Fruit fly (Drosophila melanogaster) whole organism, embryonic: ENCODE data around the gene CG46310.

Source experiments
- Antp ChIP-seq: fragments of 200-800 bp; sonication (Bioruptor generic); optimal IDR thresholded peaks from 3 replicates; lab custom pipeline; 2016; ENCODE audit warnings: missing biosample characterization, missing genetic modification characterization
- CG10147 ChIP-seq: fragments of 200-800 bp; sonication (Bioruptor generic); optimal IDR thresholded peaks from 2 replicates; lab custom pipeline; 2019; ENCODE audit warnings: missing biosample characterization, mild to moderate bottlenecking, missing genetic modification characterization, moderate library complexity
- CG1024 ChIP-seq: fragments of 200-800 bp; sonication (Bioruptor generic); IDR thresholded peaks from 2 replicates; pipeline ENCODE4 v1.3.6; 2022; ENCODE audit warnings: missing biosample characterization, missing genetic modification characterization
- CG10959 ChIP-seq: fragments of 200-800 bp; sonication (Bioruptor generic); IDR thresholded peaks from 2 replicates; pipeline ENCODE4 v1.3.6; 2022; ENCODE audit warnings: missing biosample characterization, missing genetic modification characterization
- CG11723 ChIP-seq: fragments of 200-800 bp; sonication (Bioruptor generic); optimal IDR thresholded peaks from 2 replicates; lab custom pipeline; 2017; ENCODE audit warnings: missing biosample characterization, mild to moderate bottlenecking, missing genetic modification characterization
- CG12299 ChIP-seq: fragments of 200-800 bp; sonication (Bioruptor generic); optimal IDR thresholded peaks from 2 replicates; lab custom pipeline; 2018; ENCODE audit warnings: missing biosample characterization, mild to moderate bottlenecking, missing genetic modification characterization
- CG12769 ChIP-seq: fragments of 200-800 bp; sonication (Bioruptor generic); optimal IDR thresholded peaks from 2 replicates; lab custom pipeline; 2019; ENCODE audit warnings: missing biosample characterization, mild to moderate bottlenecking, missing genetic modification characterization, moderate library complexity
- CG13624 ChIP-seq: fragments of 200-800 bp; sonication (Bioruptor generic); optimal IDR thresholded peaks from 2 replicates; lab custom pipeline; 2016; ENCODE audit warnings: missing biosample characterization, missing genetic modification characterization
- CG15269 ChIP-seq: fragments of 200-800 bp; sonication (Bioruptor generic); optimal IDR thresholded peaks from 2 replicates; lab custom pipeline; 2018; ENCODE audit warnings: missing biosample characterization, mild to moderate bottlenecking, missing genetic modification characterization, moderate library complexity
- CG15514 ChIP-seq: fragments of 200-800 bp; sonication (Bioruptor generic); optimal IDR thresholded peaks from 3 replicates; lab custom pipeline; 2017; ENCODE audit warnings: missing biosample characterization, missing genetic modification characterization, mild to moderate bottlenecking, moderate library complexity, missing genetic modification reagents
- CG1602 ChIP-seq: fragments of 200-800 bp; sonication (Bioruptor generic); optimal IDR thresholded peaks from 3 replicates; lab custom pipeline; 2016; ENCODE audit warnings: missing biosample characterization, missing genetic modification characterization
- CG17361 ChIP-seq: fragments of 200-800 bp; sonication (Bioruptor generic); IDR thresholded peaks from 3 replicates; pipeline ENCODE4 v1.3.6; 2022; ENCODE audit warnings: missing biosample characterization, missing genetic modification characterization
- CG1792 ChIP-seq: fragments of 200-800 bp; sonication (Bioruptor generic); optimal IDR thresholded peaks from 2 replicates; lab custom pipeline; 2016; ENCODE audit warnings: missing biosample characterization, missing genetic modification characterization
- CG2889 ChIP-seq: fragments of 200-800 bp; sonication (Bioruptor generic); IDR thresholded peaks from 3 replicates; pipeline ENCODE4 v1.3.6; 2022; ENCODE audit warnings: missing biosample characterization, missing genetic modification characterization
- CG30403 ChIP-seq: fragments of 200-800 bp; sonication (Bioruptor generic); optimal IDR thresholded peaks from 3 replicates; lab custom pipeline; 2016; ENCODE audit warnings: missing biosample characterization, missing genetic modification characterization
- CG30431 ChIP-seq: fragments of 200-800 bp; sonication (Bioruptor generic); optimal IDR thresholded peaks from 2 replicates; lab custom pipeline; 2017; ENCODE audit warnings: missing biosample characterization, missing genetic modification characterization
- CG34376 ChIP-seq: fragments of 200-800 bp; sonication (Bioruptor generic); optimal IDR thresholded peaks from 2 replicates; lab custom pipeline; 2018; ENCODE audit warnings: missing biosample characterization, mild to moderate bottlenecking, missing genetic modification characterization
- CG4328 ChIP-seq: fragments of 200-800 bp; sonication (Bioruptor generic); optimal IDR thresholded peaks from 3 replicates; lab custom pipeline; 2017; ENCODE audit warnings: missing biosample characterization, missing genetic modification reagents, missing genetic modification characterization
- CG4854 ChIP-seq: fragments of 200-800 bp; sonication (Bioruptor generic); optimal IDR thresholded peaks from 2 replicates; lab custom pipeline; 2016; ENCODE audit warnings: missing biosample characterization, missing genetic modification characterization, inconsistent platforms
- CG8478 ChIP-seq: fragments of >200 bp; optimal IDR thresholded peaks from 2 replicates; lab custom pipeline; 2018
- CG8944 ChIP-seq: fragments of 200-800 bp; sonication (Bioruptor generic); optimal IDR thresholded peaks from 3 replicates; lab custom pipeline; 2016; ENCODE audit warnings: missing biosample characterization, missing genetic modification characterization
- CG9215 ChIP-seq: fragments of 200-800 bp; sonication (Bioruptor generic); IDR thresholded peaks from 2 replicates; pipeline ENCODE4 v1.3.6; 2022; ENCODE audit warnings: missing biosample characterization, missing genetic modification characterization
- Dll ChIP-seq: fragments of 200-800 bp; sonication (Bioruptor generic); IDR thresholded peaks from 4 replicates; pipeline ENCODE4 v1.3.6; 2022; ENCODE audit warnings: missing biosample characterization, missing genetic modification characterization; ENCODE audit not compliant: partially characterized antibody
- Dp ChIP-seq: fragments of 200-800 bp; sonication (Bioruptor generic); optimal IDR thresholded peaks from 2 replicates; lab custom pipeline; 2018; ENCODE audit warnings: missing biosample characterization, mild to moderate bottlenecking, missing genetic modification characterization, moderate library complexity
- E2f1 ChIP-seq: fragments of 200-800 bp; sonication (Bioruptor generic); IDR thresholded peaks from 2 replicates; pipeline ENCODE4 v1.3.6; 2022; ENCODE audit warnings: missing biosample characterization, missing genetic modification characterization
- HLH3B ChIP-seq: fragments of 200-800 bp; sonication (Bioruptor generic); IDR thresholded peaks from 2 replicates; pipeline ENCODE4 v1.3.6; 2022; ENCODE audit warnings: missing biosample characterization, missing genetic modification characterization
- HLH4C ChIP-seq: fragments of 200-800 bp; sonication (Bioruptor generic); IDR thresholded peaks from 3 replicates; pipeline ENCODE4 v1.3.6; 2022; ENCODE audit warnings: missing biosample characterization, missing genetic modification characterization; ENCODE audit not compliant: partially characterized antibody
- Jarid2 ChIP-seq: fragments of 200-800 bp; sonication (Bioruptor generic); optimal IDR thresholded peaks from 3 replicates; lab custom pipeline; 2017; ENCODE audit warnings: mild to moderate bottlenecking, missing biosample characterization, missing genetic modification reagents, missing genetic modification characterization
- Lhr ChIP-seq: fragments of 200-800 bp; sonication (Bioruptor generic); optimal IDR thresholded peaks from 3 replicates; lab custom pipeline; 2017; ENCODE audit warnings: mild to moderate bottlenecking, missing biosample characterization, missing genetic modification reagents, missing genetic modification characterization
- Max ChIP-seq: fragments of 200-800 bp; sonication (Bioruptor generic); optimal IDR thresholded peaks from 2 replicates; lab custom pipeline; 2016; ENCODE audit warnings: missing biosample characterization, mild to moderate bottlenecking, missing genetic modification characterization
- NfI ChIP-seq: fragments of 200-800 bp; sonication (Bioruptor generic); optimal IDR thresholded peaks from 3 replicates; lab custom pipeline; 2018; ENCODE audit warnings: missing biosample characterization, mild to moderate bottlenecking, missing genetic modification characterization, moderate library complexity
- Oli ChIP-seq: fragments of 200-800 bp; sonication (Bioruptor generic); optimal IDR thresholded peaks from 2 replicates; lab custom pipeline; 2018; ENCODE audit warnings: missing biosample characterization, mild to moderate bottlenecking, missing genetic modification characterization, moderate library complexity
- Ptx1 ChIP-seq: fragments of 200-800 bp; sonication (Bioruptor generic); IDR thresholded peaks from 2 replicates; pipeline ENCODE4 v1.3.6; 2022; ENCODE audit warnings: missing biosample characterization, missing genetic modification characterization
- Rfx ChIP-seq: fragments of 200-800 bp; sonication (Bioruptor generic); IDR thresholded peaks from 2 replicates; pipeline ENCODE4 v1.3.6; 2022; ENCODE audit warnings: missing biosample characterization, missing genetic modification characterization
- Taf1 ChIP-seq: fragments of 200-800 bp; sonication (Bioruptor generic); IDR thresholded peaks from 2 replicates; pipeline ENCODE4 v1.3.6; 2022; ENCODE audit warnings: missing biosample characterization, missing genetic modification characterization
- Vsx1 ChIP-seq: fragments of 200-800 bp; sonication (Bioruptor generic); optimal IDR thresholded peaks from 2 replicates; lab custom pipeline; 2017; ENCODE audit warnings: missing biosample characterization, mild to moderate bottlenecking, missing genetic modification characterization, missing genetic modification reagents
- amos ChIP-seq: fragments of 200-800 bp; sonication (Bioruptor generic); IDR thresholded peaks from 2 replicates; pipeline ENCODE4 v1.3.6; 2022; ENCODE audit warnings: missing biosample characterization, missing genetic modification characterization; ENCODE audit not compliant: partially characterized antibody
- bcd ChIP-seq: fragments of 200-800 bp; sonication (Bioruptor generic); optimal IDR thresholded peaks from 2 replicates; lab custom pipeline; 2017; ENCODE audit warnings: missing biosample characterization, mild to moderate bottlenecking, missing genetic modification characterization
- ftz-f1 ChIP-seq: fragments of 200-800 bp; sonication (Bioruptor generic); optimal IDR thresholded peaks from 2 replicates; lab custom pipeline; 2016; ENCODE audit warnings: missing biosample characterization, missing genetic modification characterization
- gcm ChIP-seq: fragments of 200-800 bp; sonication (Bioruptor generic); optimal IDR thresholded peaks from 2 replicates; lab custom pipeline; 2019; ENCODE audit warnings: missing biosample characterization, mild to moderate bottlenecking, missing genetic modification characterization, moderate library complexity
- grn ChIP-seq: fragments of 200-800 bp; sonication (Bioruptor generic); optimal IDR thresholded peaks from 3 replicates; lab custom pipeline; 2017; ENCODE audit warnings: missing biosample characterization, missing genetic modification characterization
- gsb-n ChIP-seq: fragments of 200-800 bp; sonication (Bioruptor generic); optimal IDR thresholded peaks from 3 replicates; lab custom pipeline; 2018; ENCODE audit warnings: missing biosample characterization, mild to moderate bottlenecking, missing genetic modification characterization
- insv ChIP-seq, 2 experiments: fragments of 200-800 bp; sonication (Bioruptor generic); optimal IDR thresholded peaks; 3 replicates each; lab custom pipeline; 2016 to 2018; ENCODE audit warnings: missing biosample characterization in 2 of 2, missing genetic modification characterization in 2 of 2
- jing ChIP-seq: fragments of 200-800 bp; sonication (Bioruptor generic); optimal IDR thresholded peaks from 2 replicates; lab custom pipeline; 2018; ENCODE audit warnings: missing biosample characterization, mild to moderate bottlenecking, missing genetic modification characterization
- maf-S ChIP-seq: fragments of 200-800 bp; sonication (Bioruptor generic); optimal IDR thresholded peaks from 2 replicates; lab custom pipeline; 2016; ENCODE audit warnings: missing biosample characterization, missing genetic modification characterization
- pita ChIP-seq: fragments of 200-800 bp; sonication (Bioruptor generic); optimal IDR thresholded peaks from 2 replicates; lab custom pipeline; 2017; ENCODE audit warnings: missing biosample characterization, mild to moderate bottlenecking, missing genetic modification characterization
- run ChIP-seq: fragments of 200-800 bp; sonication (Bioruptor generic); optimal IDR thresholded peaks from 3 replicates; lab custom pipeline; 2018; ENCODE audit warnings: missing biosample characterization, mild to moderate bottlenecking, missing genetic modification characterization
- schlank ChIP-seq: fragments of 200-800 bp; sonication (Bioruptor generic); optimal IDR thresholded peaks from 2 replicates; lab custom pipeline; 2018; ENCODE audit warnings: missing biosample characterization, mild to moderate bottlenecking, missing genetic modification characterization
- shn ChIP-seq: fragments of 200-800 bp; sonication (Bioruptor generic); optimal IDR thresholded peaks from 3 replicates; lab custom pipeline; 2016; ENCODE audit warnings: missing biosample characterization, missing genetic modification characterization
- slp2 ChIP-seq: fragments of 200-800 bp; sonication (Bioruptor generic); optimal IDR thresholded peaks from 2 replicates; lab custom pipeline; 2016; ENCODE audit warnings: missing biosample characterization, missing genetic modification characterization
- usp ChIP-seq: fragments of >200 bp; optimal IDR thresholded peaks from 2 replicates; lab custom pipeline; 2017; ENCODE audit warnings: missing biosample characterization, missing genetic modification characterization

The CG46310 gene

dm6 chr3R:23175376-23175775, 1.7 kb downstream of the CG46310 start (continued):
- peak; percentile 94 for TF ChIP-seq HLH3B (GFP tag; lab: Robert Waterston, UW)
- TF ChIP-seq run (tag; lab: Kevin White, UChicago): peak; percentile 82
- no peak for TF ChIP-seq usp (GFP tag; lab: Kevin White, UChicago)
- peak; percentile 95 for TF ChIP-seq CG12769 (tag; lab: Kevin White, UChicago)
- peak; percentile 72 for TF ChIP-seq Jarid2 (GFP tag; lab: Kevin White, UChicago)
- TF ChIP-seq CG12299 (tag; lab: Kevin White, UChicago): peak; percentile 73
- TF ChIP-seq NfI: peak; percentile 83
- TF ChIP-seq CG11723: peak; percentile 66
- peak; percentile 78 for TF ChIP-seq maf-S (GFP tag; lab: Kevin White, UChicago)
- TF ChIP-seq schlank: no peak
- peak; percentile 79 for TF ChIP-seq CG2889 (GFP tag; lab: Robert Waterston, UW)
- peak; percentile 85 for TF ChIP-seq E2f1 (GFP tag; lab: Robert Waterston, UW)
- TF ChIP-seq CG1024 (GFP tag; lab: Robert Waterston, UW): peak; percentile 80
- TF ChIP-seq CG4854 (GFP tag; lab: Kevin White, UChicago): peak; percentile 84
- TF ChIP-seq gsb-n (tag; lab: Kevin White, UChicago): peak; percentile 93
- no peak for TF ChIP-seq amos (GFP tag; lab: Robert Waterston, UW)
- TF ChIP-seq CG17361: peak; percentile 90
- peak; percentile 90 for TF ChIP-seq Antp (GFP tag; lab: Kevin White, UChicago)
- no peak for TF ChIP-seq Dll (GFP tag; lab: Robert Waterston, UW)
- no peak for TF ChIP-seq CG8478 (lab: Kevin White, UChicago)
- TF ChIP-seq CG30431 (GFP tag; lab: Kevin White, UChicago): peak; percentile 70
- TF ChIP-seq Taf1: peak; percentile 39; the same call in 1 of the 2 replicates
- peak; percentile 83 for TF ChIP-seq CG1792
- TF ChIP-seq CG1602 (GFP tag; lab: Kevin White, UChicago): peak; percentile 86
- TF ChIP-seq pita (GFP tag; lab: Kevin White, UChicago): no peak
- peak; percentile 91 for TF ChIP-seq CG15269 (tag; lab: Kevin White, UChicago)
- peak; percentile 79 for TF ChIP-seq Lhr (GFP tag; lab: Kevin White, UChicago)
- TF ChIP-seq CG13624: peak; percentile 82
- TF ChIP-seq grn (GFP tag; lab: Kevin White, UChicago): peak; percentile 74
- TF ChIP-seq Max (GFP tag; lab: Kevin White, UChicago): peak; percentile 86
- no peak for TF ChIP-seq HLH4C (GFP tag; lab: Robert Waterston, UW)
- TF ChIP-seq CG4328: peak; percentile 31
- TF ChIP-seq Ptx1 (GFP tag; lab: Robert Waterston, UW): peak; percentile 92
- TF ChIP-seq jing (GFP tag; lab: Kevin White, UChicago): peak; percentile 90
- TF ChIP-seq shn: peak; percentile 64
- TF ChIP-seq gcm: peak; percentile 93
- peak; percentile 84 for TF ChIP-seq CG10147 (GFP tag; lab: Kevin White, UChicago)
- peak; percentile 68 for TF ChIP-seq CG9215
- TF ChIP-seq Vsx1 (GFP tag; lab: Kevin White, UChicago): peak; percentile 76
- no peak for TF ChIP-seq Dp
- TF ChIP-seq Rfx (GFP tag; lab: Robert Waterston, UW): peak; percentile 87
- TF ChIP-seq CG34376: no peak
- TF ChIP-seq Oli (tag; lab: Kevin White, UChicago): peak; percentile 94
- TF ChIP-seq slp2 (GFP tag; lab: Kevin White, UChicago): peak; percentile 85
- TF ChIP-seq CG15514 (GFP tag; lab: Kevin White, UChicago): peak; percentile 61
- no peak for TF ChIP-seq insv (GFP tag; optimal IDR thresholded peaks at IDR 0.05; lab: Kevin White, UChicago)
- TF ChIP-seq bcd (GFP tag; lab: Kevin White, UChicago): peak; percentile 89
- TF ChIP-seq CG8944 (GFP tag; lab: Kevin White, UChicago): peak; percentile 86
- peak; percentile 88 for TF ChIP-seq CG10959
- TF ChIP-seq CG30403: peak; percentile 92
- TF ChIP-seq ftz-f1 (GFP tag; lab: Kevin White, UChicago): no peak
